Fruit fly (Drosophila melanogaster): ENCODE results near the gene Scsalpha1.

Gene Scsalpha1

DNA sequence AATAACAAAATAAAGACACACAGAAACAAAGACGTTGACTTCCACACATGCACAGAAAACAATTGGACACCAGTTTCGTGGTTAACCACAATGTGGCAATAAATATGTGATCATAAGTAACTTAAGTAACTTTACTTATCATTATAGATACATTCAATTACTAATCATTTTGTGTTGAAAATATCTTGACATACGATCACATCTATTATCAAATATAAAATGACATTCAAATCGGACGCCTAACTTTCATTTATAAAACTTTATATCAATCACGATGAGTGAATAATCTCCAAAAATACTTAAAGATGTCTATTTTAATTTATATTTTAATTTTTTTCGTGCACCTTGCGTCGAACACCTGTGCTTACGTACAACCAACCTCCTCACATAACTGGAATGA is 35.5 kb upstream of the Scsalpha1 start:
- TF ChIP-seq Drgx (GFP tag; IDR thresholded peaks at IDR 0.05) (peak; percentile 26; the same call in 1 of the 2 replicates), CG1792 (GFP tag; optimal IDR thresholded peaks at IDR 0.05) (no peak), lab (GFP tag; optimal IDR thresholded peaks at IDR 0.05) (peak; percentile 9), CG11504 (tag; optimal IDR thresholded peaks at IDR 0.05) (peak; percentile 36), CG33557 (GFP tag; optimal IDR thresholded peaks at IDR 0.05) (no peak), eve (GFP tag; optimal IDR thresholded peaks at IDR 0.05) (no peak), sens (GFP tag) (peak; percentile 24), lbe (GFP tag; optimal IDR thresholded peaks at IDR 0.05) (peak; percentile 45)

DNA sequence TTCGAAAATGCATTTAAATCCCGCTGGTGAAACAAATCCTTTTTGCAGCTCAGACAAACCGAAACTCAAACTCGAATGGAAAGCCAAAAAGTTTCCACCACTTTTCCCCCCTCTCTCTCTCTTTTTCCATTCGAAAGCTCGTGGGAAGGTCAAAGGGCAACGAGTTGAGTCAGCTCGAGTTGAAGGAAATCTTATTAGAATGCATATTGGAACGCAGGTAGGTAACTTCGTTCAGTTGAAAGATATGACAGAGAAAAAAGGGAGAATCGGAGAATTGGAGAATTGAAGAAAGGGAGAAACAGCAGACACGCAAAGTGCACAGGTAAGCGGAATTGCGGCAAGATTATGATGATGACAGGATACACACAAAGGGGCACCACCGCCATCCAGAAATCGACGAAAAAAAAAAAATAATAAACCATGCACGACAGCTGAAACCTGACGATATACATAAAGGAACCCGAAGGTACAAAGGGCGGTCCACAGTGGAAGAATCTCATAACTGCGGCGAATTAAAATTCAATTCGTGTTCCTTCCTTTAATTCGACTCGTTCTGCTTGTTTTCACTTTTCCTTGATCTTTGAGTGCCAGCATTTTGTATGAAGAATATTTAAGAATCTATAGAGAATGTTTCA is 31.3 kb upstream of the Scsalpha1 start:
- TF ChIP-seq abd-A (tag; optimal IDR thresholded peaks at IDR 0.05) = no peak
- TF ChIP-seq CG17568 (GFP tag; optimal IDR thresholded peaks at IDR 0.05) = no peak
- no peak for TF ChIP-seq CG2678 (tag; optimal IDR thresholded peaks at IDR 0.05)
- no peak for TF ChIP-seq Hand (GFP tag; optimal IDR thresholded peaks at IDR 0.05)
- TF ChIP-seq Sox100B (GFP tag; optimal IDR thresholded peaks at IDR 0.05) = no peak
- no peak for TF ChIP-seq CG17829 (tag; optimal IDR thresholded peaks at IDR 0.05)
- no peak for TF ChIP-seq lilli (GFP tag; optimal IDR thresholded peaks at IDR 0.05)
- no peak for TF ChIP-seq Opbp (GFP tag; IDR thresholded peaks at IDR 0.05; ENCODE audit: partially characterized antibody)
- TF ChIP-seq Hr78 (GFP tag; optimal IDR thresholded peaks at IDR 0.05) = peak in 1 of 2 experiments; percentile 58
- peak; percentile 86 for TF ChIP-seq CG8281 (tag; optimal IDR thresholded peaks at IDR 0.05)
- peak; percentile 21 for TF ChIP-seq ac (GFP tag; optimal IDR thresholded peaks at IDR 0.05)
- no peak for TF ChIP-seq dan (GFP tag; IDR thresholded peaks at IDR 0.05)
- no peak for TF ChIP-seq ase (GFP tag; IDR thresholded peaks at IDR 0.05)
- no peak for TF ChIP-seq inv (GFP tag; IDR thresholded peaks at IDR 0.05; ENCODE audit: partially characterized antibody)
- TF ChIP-seq bsh (GFP tag; optimal IDR thresholded peaks at IDR 0.05) = no peak
- no peak for TF ChIP-seq CG33557 (GFP tag; optimal IDR thresholded peaks at IDR 0.05)
- TF ChIP-seq CG15479 (GFP tag; optimal IDR thresholded peaks at IDR 0.05) = peak; percentile 36
- TF ChIP-seq CG31224 (GFP tag; IDR thresholded peaks at IDR 0.05) = no peak
- TF ChIP-seq CG4707 (GFP tag; optimal IDR thresholded peaks at IDR 0.05) = no peak
- TF ChIP-seq crol (GFP tag; IDR thresholded peaks at IDR 0.05) = peak; percentile 19; the same call in 1 of the 2 replicates
- no peak for TF ChIP-seq fd64A (GFP tag; optimal IDR thresholded peaks at IDR 0.05)
- TF ChIP-seq CG32532 (GFP tag; IDR thresholded peaks at IDR 0.05) = no peak
- TF ChIP-seq Sry-β (GFP tag; optimal IDR thresholded peaks at IDR 0.05) = no peak
- TF ChIP-seq Atf3 (GFP tag; optimal IDR thresholded peaks at IDR 0.05) = no peak
- TF ChIP-seq so (GFP tag; IDR thresholded peaks at IDR 0.05) = no peak
- no peak for TF ChIP-seq CG3838 (GFP tag; optimal IDR thresholded peaks at IDR 0.05)
- no peak for TF ChIP-seq CG1832 (GFP tag; optimal IDR thresholded peaks at IDR 0.05)
- no peak for TF ChIP-seq CG3847 (GFP tag; IDR thresholded peaks at IDR 0.05)
- TF ChIP-seq PHDP (tag; optimal IDR thresholded peaks at IDR 0.05) = no peak
- peak; percentile 7 for TF ChIP-seq cad (GFP tag; optimal IDR thresholded peaks at IDR 0.05)
- TF ChIP-seq CG3726 (GFP tag; IDR thresholded peaks at IDR 0.05) = no peak
- TF ChIP-seq psq (GFP tag; optimal IDR thresholded peaks at IDR 0.05) = peak; percentile 38
- no peak for TF ChIP-seq CG8089 (GFP tag; optimal IDR thresholded peaks at IDR 0.05)
- no peak for TF ChIP-seq Atf-2 (GFP tag; optimal IDR thresholded peaks at IDR 0.05)
- no peak for TF ChIP-seq BtbVII (GFP tag; optimal IDR thresholded peaks at IDR 0.05)
- no peak for TF ChIP-seq fu2 (GFP tag; optimal IDR thresholded peaks at IDR 0.05)
- no peak for TF ChIP-seq Usf (GFP tag; optimal IDR thresholded peaks at IDR 0.05)
- TF ChIP-seq disco-r (GFP tag; optimal IDR thresholded peaks at IDR 0.05) = no peak
- peak; percentile 36 for TF ChIP-seq nom (GFP tag; optimal IDR thresholded peaks at IDR 0.05)
- no peak for TF ChIP-seq Dip3 (GFP tag; optimal IDR thresholded peaks at IDR 0.05)
- TF ChIP-seq D19B (GFP tag; optimal IDR thresholded peaks at IDR 0.05) = no peak

Measured in whole organism, embryonic.